Fruit fly (Drosophila melanogaster): ENCODE data around the gene cm.
A peak's percentile ranks its signal among the peaks of the same experiment; 100 is the strongest.

The cm gene

DNA sequence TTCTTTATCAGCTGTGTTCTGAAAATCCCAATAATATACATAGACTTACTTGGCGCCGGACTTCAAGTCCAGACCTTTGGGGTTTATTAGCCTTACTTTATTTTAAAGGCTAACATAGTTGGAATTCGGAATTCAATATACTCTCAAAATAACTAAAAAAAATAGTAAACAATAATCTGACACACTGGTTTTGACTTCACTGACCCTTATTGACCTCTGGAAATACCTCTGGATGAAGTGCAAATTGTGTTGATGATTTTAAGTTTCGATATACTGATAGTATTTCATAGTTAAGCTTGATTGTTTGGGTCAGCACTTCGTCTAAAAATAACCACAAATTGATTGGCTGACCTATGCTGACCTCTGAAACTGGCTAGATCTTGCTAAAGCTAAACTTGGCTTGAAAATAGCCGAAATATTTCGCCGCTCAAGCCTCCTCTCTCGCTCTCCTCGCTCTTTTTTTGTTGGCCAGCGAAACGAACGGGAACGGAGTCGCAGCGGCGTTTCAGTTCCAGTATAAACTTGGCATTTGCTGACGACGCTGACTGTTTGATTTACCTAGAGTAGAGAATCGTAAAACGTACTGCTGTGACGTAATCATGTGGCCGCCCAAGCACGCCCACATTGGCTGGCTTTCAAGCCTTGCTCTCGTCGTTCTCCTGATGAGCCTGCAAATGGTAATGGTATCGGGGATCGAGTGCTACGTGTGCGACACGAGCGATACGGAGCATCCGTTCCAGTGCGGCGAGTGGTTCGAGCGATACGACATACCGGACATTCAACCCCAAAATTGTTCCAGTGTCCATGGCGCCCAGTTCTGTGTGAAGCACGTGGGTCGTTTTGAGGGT, 24.7 kb downstream of the cm start, which contains the start of gene bou (continued):
- TF ChIP-seq NC2α (GFP tag; optimal IDR thresholded peaks at IDR 0.05): no peak
- no peak for TF ChIP-seq onecut (GFP tag; IDR thresholded peaks at IDR 0.05)
- TF ChIP-seq CG12155 (GFP tag; optimal IDR thresholded peaks at IDR 0.05): peak; percentile 30
- TF ChIP-seq HmgD (GFP tag; optimal IDR thresholded peaks at IDR 0.05): peak; percentile 17
- TF ChIP-seq tin (GFP tag; optimal IDR thresholded peaks at IDR 0.05): no peak
- TF ChIP-seq CG17385 (GFP tag; optimal IDR thresholded peaks at IDR 0.05): no peak
- no peak for TF ChIP-seq CG17186 (GFP tag; optimal IDR thresholded peaks at IDR 0.05)
- TF ChIP-seq shn (GFP tag; optimal IDR thresholded peaks at IDR 0.05): no peak
- no peak for TF ChIP-seq YL-1 (GFP tag; optimal IDR thresholded peaks at IDR 0.05)
- TF ChIP-seq tio (GFP tag; optimal IDR thresholded peaks at IDR 0.05): no peak
- TF ChIP-seq Dip2 (GFP tag; IDR thresholded peaks at IDR 0.05): no peak
- TF ChIP-seq Awh (GFP tag; IDR thresholded peaks at IDR 0.05): no peak
- no peak for TF ChIP-seq fd102C (GFP tag; optimal IDR thresholded peaks at IDR 0.05)
- no peak for TF ChIP-seq TFAM (GFP tag; optimal IDR thresholded peaks at IDR 0.05)
- no peak for TF ChIP-seq hbn (GFP tag; IDR thresholded peaks at IDR 0.05; ENCODE audit: partially characterized antibody)
- TF ChIP-seq CG11560 (tag; IDR thresholded peaks at IDR 0.05): no peak
- no peak for TF ChIP-seq gce (GFP tag; IDR thresholded peaks at IDR 0.05)
- no peak for TF ChIP-seq Dad (GFP tag; optimal IDR thresholded peaks at IDR 0.05)
- TF ChIP-seq en (GFP tag; optimal IDR thresholded peaks at IDR 0.05): no peak
- TF ChIP-seq CG4360 (GFP tag; IDR thresholded peaks at IDR 0.05): no peak
- TF ChIP-seq CG11504 (tag; optimal IDR thresholded peaks at IDR 0.05): no peak
- no peak for TF ChIP-seq CG1792 (GFP tag; optimal IDR thresholded peaks at IDR 0.05)
- TF ChIP-seq CG8359 (GFP tag; optimal IDR thresholded peaks at IDR 0.05; ENCODE audit: borderline replicate concordance): no peak
- TF ChIP-seq CG10462 (GFP tag; optimal IDR thresholded peaks at IDR 0.05): no peak
- no peak for TF ChIP-seq cwo (GFP tag; optimal IDR thresholded peaks at IDR 0.05)
- peak; percentile 14 for TF ChIP-seq ERR (GFP tag; optimal IDR thresholded peaks at IDR 0.05)
- TF ChIP-seq bbx (GFP tag; IDR thresholded peaks at IDR 0.05; ENCODE audit: partially characterized antibody): no peak
- TF ChIP-seq vvl (GFP tag; IDR thresholded peaks at IDR 0.05): no peak
- peak in 1 of 2 experiments; percentile 57 for TF ChIP-seq tll (GFP tag; optimal IDR thresholded peaks at IDR 0.05)
- no peak for TF ChIP-seq Opbp (GFP tag; IDR thresholded peaks at IDR 0.05; ENCODE audit: partially characterized antibody)
- TF ChIP-seq Nf-YA (GFP tag; IDR thresholded peaks at IDR 0.05): no peak
- TF ChIP-seq E2f2 (GFP tag; IDR thresholded peaks at IDR 0.05): no peak
- TF ChIP-seq BtbVII (GFP tag; optimal IDR thresholded peaks at IDR 0.05): no peak
- no peak for TF ChIP-seq CG7786 (GFP tag; optimal IDR thresholded peaks at IDR 0.05)
- no peak for TF ChIP-seq sim (GFP tag; IDR thresholded peaks at IDR 0.05)
- no peak for TF ChIP-seq CG14667 (GFP tag; IDR thresholded peaks at IDR 0.05)
- TF ChIP-seq Poxn (GFP tag; IDR thresholded peaks at IDR 0.05): no peak
- TF ChIP-seq CG34224 (GFP tag; IDR thresholded peaks at IDR 0.05; ENCODE audit: partially characterized antibody): no peak
- no peak for TF ChIP-seq lbe (GFP tag; optimal IDR thresholded peaks at IDR 0.05)
- TF ChIP-seq hth (optimal IDR thresholded peaks at IDR 0.05): no peak
- no peak for TF ChIP-seq CTCF (GFP tag; optimal IDR thresholded peaks at IDR 0.05)
- no peak for TF ChIP-seq pb (GFP tag; optimal IDR thresholded peaks at IDR 0.05)
- no peak for TF ChIP-seq CG2712 (tag; optimal IDR thresholded peaks at IDR 0.05)
- peak; percentile 19; the same call in 1 of the 2 replicates for TF ChIP-seq chm (GFP tag; IDR thresholded peaks at IDR 0.05)
- no peak for TF ChIP-seq sima (GFP tag; optimal IDR thresholded peaks at IDR 0.05)
- TF ChIP-seq CG10321 (GFP tag; IDR thresholded peaks at IDR 0.05): no peak
- peak; percentile 74 for TF ChIP-seq kni (GFP tag; optimal IDR thresholded peaks at IDR 0.05)
- TF ChIP-seq bcd (GFP tag; optimal IDR thresholded peaks at IDR 0.05): no peak
- TF ChIP-seq CG12104 (GFP tag; optimal IDR thresholded peaks at IDR 0.05): no peak
- no peak for TF ChIP-seq PHDP (tag; optimal IDR thresholded peaks at IDR 0.05)
- no peak for TF ChIP-seq CG10959 (GFP tag; IDR thresholded peaks at IDR 0.05)
